Worm (Caenorhabditis elegans) whole organism, L2 larva: Measurements from ENCODE around the gene sfxn-1.5.

Experiments used
- C34F6.9 ChIP-seq: fragments of 150-350 bp; optimal IDR thresholded peaks from 2 replicates; lab custom pipeline; 2014; ENCODE audit warnings: missing biosample characterization, missing genetic modification characterization
- R02D3.7 ChIP-seq: fragments of 150-350 bp; optimal IDR thresholded peaks from 2 replicates; lab custom pipeline; 2014; ENCODE audit warnings: missing biosample characterization, missing genetic modification characterization
- Y55F3AM.14 ChIP-seq: fragments of 200-800 bp; sonication (Bioruptor generic); optimal IDR thresholded peaks from 2 replicates; lab custom pipeline; 2018; ENCODE audit warnings: mild to moderate bottlenecking, missing genetic modification characterization, missing compliant biosample characterization
- ZK546.5 ChIP-seq: sonication (generic microtip); optimal IDR thresholded peaks from 2 replicates; lab custom pipeline; 2017; ENCODE audit warnings: missing biosample characterization, missing genetic modification characterization
- alr-1 ChIP-seq: fragments of 150-350 bp; optimal IDR thresholded peaks from 2 replicates; lab custom pipeline; 2014; ENCODE audit warnings: missing biosample characterization, missing genetic modification characterization
- aly-2 ChIP-seq: fragments of 150-350 bp; optimal IDR thresholded peaks from 2 replicates; lab custom pipeline; 2014; ENCODE audit warnings: missing biosample characterization, missing genetic modification characterization
- ama-1 ChIP-seq: fragments of 150-350 bp; optimal IDR thresholded peaks from 2 replicates; lab custom pipeline; 2018; ENCODE audit warnings: inconsistent platforms
- ceh-16 ChIP-seq: fragments of 150-350 bp; optimal IDR thresholded peaks from 2 replicates; lab custom pipeline; 2014; ENCODE audit warnings: missing biosample characterization, missing genetic modification characterization
- ceh-82 ChIP-seq: fragments of 150-350 bp; optimal IDR thresholded peaks from 2 replicates; lab custom pipeline; 2014; ENCODE audit warnings: missing biosample characterization, missing genetic modification characterization
- crh-2 ChIP-seq: sonication (generic microtip); optimal IDR thresholded peaks from 2 replicates; lab custom pipeline; 2017; ENCODE audit warnings: missing biosample characterization, missing genetic modification characterization
- dmd-4 ChIP-seq: sonication (generic microtip); optimal IDR thresholded peaks from 2 replicates; lab custom pipeline; 2017; ENCODE audit warnings: missing biosample characterization, missing genetic modification characterization
- egl-27 ChIP-seq: sonication (generic microtip); optimal IDR thresholded peaks from 3 replicates; lab custom pipeline; 2017; ENCODE audit warnings: missing biosample characterization, missing genetic modification reagents, missing genetic modification characterization
- elt-1 ChIP-seq: fragments of 150-350 bp; optimal IDR thresholded peaks from 2 replicates; lab custom pipeline; 2014; ENCODE audit warnings: missing biosample characterization, missing genetic modification characterization
- elt-3 ChIP-seq: sonication (generic microtip); optimal IDR thresholded peaks from 2 replicates; lab custom pipeline; 2017; ENCODE audit warnings: missing biosample characterization, missing genetic modification characterization
- fos-1 ChIP-seq: fragments of 150-350 bp; optimal IDR thresholded peaks from 2 replicates; lab custom pipeline; 2014; ENCODE audit warnings: missing biosample characterization, missing genetic modification characterization
- gmeb-1 ChIP-seq: fragments of 150-350 bp; optimal IDR thresholded peaks from 2 replicates; lab custom pipeline; 2014; ENCODE audit warnings: missing biosample characterization, missing genetic modification characterization
- lin-11 ChIP-seq: fragments of 150-350 bp; sonication (generic microtip); optimal IDR thresholded peaks from 2 replicates; lab custom pipeline; 2014; ENCODE audit warnings: missing biosample characterization, missing genetic modification characterization, inconsistent platforms, mixed read lengths
- lin-13 ChIP-seq: fragments of 150-350 bp; optimal IDR thresholded peaks from 2 replicates; lab custom pipeline; 2014; ENCODE audit warnings: missing biosample characterization, missing genetic modification reagents, missing genetic modification characterization
- lin-39 ChIP-seq: fragments of 150-350 bp; optimal IDR thresholded peaks from 2 replicates; lab custom pipeline; 2014; ENCODE audit warnings: missing biosample characterization, missing genetic modification reagents, missing genetic modification characterization
- lsy-2 ChIP-seq, 2 experiments: fragments of 150-350 bp in 1 of 2; sonication (generic microtip) in 1 of 2; optimal IDR thresholded peaks; 2 replicates each; lab custom pipeline; 2014 to 2017; ENCODE audit warnings: missing biosample characterization in 2 of 2, missing genetic modification characterization in 2 of 2
- mab-5 ChIP-seq: fragments of 150-350 bp; optimal IDR thresholded peaks from 2 replicates; lab custom pipeline; 2014; ENCODE audit warnings: missing biosample characterization, missing genetic modification characterization
- mbf-1 ChIP-seq: sonication (generic microtip); optimal IDR thresholded peaks from 2 replicates; lab custom pipeline; 2017; ENCODE audit warnings: missing biosample characterization, missing genetic modification characterization
- mdl-1 ChIP-seq, 2 experiments: fragments of 150-350 bp in 1 of 2; sonication (generic microtip) in 1 of 2; optimal IDR thresholded peaks; 2 replicates each; lab custom pipeline; 2017; ENCODE audit warnings: missing biosample characterization in 2 of 2, missing genetic modification characterization in 2 of 2
- nhr-10 ChIP-seq: sonication (generic microtip); optimal IDR thresholded peaks from 2 replicates; lab custom pipeline; 2017; ENCODE audit warnings: missing biosample characterization, missing genetic modification characterization
- nhr-11 ChIP-seq: fragments of 150-350 bp; optimal IDR thresholded peaks from 2 replicates; lab custom pipeline; 2014; ENCODE audit warnings: missing biosample characterization, missing genetic modification characterization
- nhr-12 ChIP-seq: fragments of 150-350 bp; optimal IDR thresholded peaks from 2 replicates; lab custom pipeline; 2014; ENCODE audit warnings: missing biosample characterization, missing genetic modification characterization
- nhr-129 ChIP-seq: fragments of 150-350 bp; optimal IDR thresholded peaks from 2 replicates; lab custom pipeline; 2014; ENCODE audit warnings: missing biosample characterization, missing genetic modification characterization
- nhr-21 ChIP-seq: fragments of 150-350 bp; optimal IDR thresholded peaks from 2 replicates; lab custom pipeline; 2014; ENCODE audit warnings: missing biosample characterization, missing genetic modification characterization
- nhr-23 ChIP-seq: fragments of 150-350 bp; optimal IDR thresholded peaks from 2 replicates; lab custom pipeline; 2014; ENCODE audit warnings: missing biosample characterization, missing genetic modification reagents, missing genetic modification characterization
- nhr-237 ChIP-seq: fragments of 150-350 bp; optimal IDR thresholded peaks from 2 replicates; lab custom pipeline; 2014; ENCODE audit warnings: missing biosample characterization, missing genetic modification characterization
- nhr-25 ChIP-seq: fragments of 150-350 bp; sonication (generic microtip); optimal IDR thresholded peaks from 3 replicates; lab custom pipeline; 2014; ENCODE audit warnings: missing biosample characterization, missing genetic modification characterization
- nhr-6 ChIP-seq: fragments of 150-350 bp; optimal IDR thresholded peaks from 2 replicates; lab custom pipeline; 2014; ENCODE audit warnings: missing biosample characterization, missing genetic modification characterization
- nhr-77 ChIP-seq: fragments of 150-350 bp; optimal IDR thresholded peaks from 2 replicates; lab custom pipeline; 2014; ENCODE audit warnings: missing biosample characterization, missing genetic modification characterization
- peb-1 ChIP-seq: fragments of 150-350 bp; optimal IDR thresholded peaks from 2 replicates; lab custom pipeline; 2014; ENCODE audit warnings: missing biosample characterization, missing genetic modification characterization
- sem-4 ChIP-seq: fragments of 150-350 bp; optimal IDR thresholded peaks from 2 replicates; lab custom pipeline; 2014; ENCODE audit warnings: missing biosample characterization, missing genetic modification reagents, missing genetic modification characterization
- skn-1 ChIP-seq: sonication (generic microtip); optimal IDR thresholded peaks from 2 replicates; lab custom pipeline; 2017; ENCODE audit warnings: missing biosample characterization, missing genetic modification characterization
- sma-3 ChIP-seq: sonication (generic microtip); optimal IDR thresholded peaks from 2 replicates; lab custom pipeline; 2016; ENCODE audit warnings: missing genetic modification reagents, missing genetic modification characterization, missing compliant biosample characterization
- sma-9 ChIP-seq, 2 experiments: fragments of 150-350 bp in 1 of 2; sonication (generic microtip) in 1 of 2; optimal IDR thresholded peaks; 2 replicates each; lab custom pipeline; 2014 to 2016; ENCODE audit warnings: missing genetic modification characterization in 2 of 2, mild to moderate bottlenecking in 1 of 2, missing biosample characterization in 1 of 2, missing compliant biosample characterization in 1 of 2, missing genetic modification reagents in 1 of 2, moderate library complexity in 1 of 2
- snpc-4 ChIP-seq: fragments of 150-350 bp; optimal IDR thresholded peaks from 2 replicates; lab custom pipeline; 2014; ENCODE audit warnings: missing biosample characterization, missing genetic modification characterization
- unc-39 ChIP-seq: fragments of 150-350 bp; optimal IDR thresholded peaks from 2 replicates; lab custom pipeline; 2014; ENCODE audit warnings: missing biosample characterization, missing genetic modification characterization
- unc-55 ChIP-seq: fragments of 150-350 bp; sonication (generic microtip); optimal IDR thresholded peaks from 3 replicates; lab custom pipeline; 2014; ENCODE audit warnings: missing biosample characterization, missing genetic modification reagents, missing genetic modification characterization
- unc-62 ChIP-seq: fragments of 150-350 bp; optimal IDR thresholded peaks from 2 replicates; lab custom pipeline; 2014; ENCODE audit warnings: missing biosample characterization, missing genetic modification reagents, missing genetic modification characterization
- zag-1 ChIP-seq: fragments of 150-350 bp; optimal IDR thresholded peaks from 2 replicates; lab custom pipeline; 2014; ENCODE audit warnings: missing biosample characterization, missing genetic modification characterization
- ztf-1 ChIP-seq: fragments of 200-800 bp; sonication (Bioruptor generic); conservative IDR thresholded peaks from 2 replicates; pipeline ENCODE4 v1.3.6; 2022; ENCODE audit warnings: missing genetic modification characterization, missing compliant biosample characterization
- ztf-11 ChIP-seq: sonication (generic microtip); optimal IDR thresholded peaks from 2 replicates; lab custom pipeline; 2017; ENCODE audit warnings: missing biosample characterization, missing genetic modification characterization
- ztf-4 ChIP-seq: fragments of 150-350 bp; optimal IDR thresholded peaks from 2 replicates; lab custom pipeline; 2014; ENCODE audit warnings: missing biosample characterization, missing genetic modification characterization

The sfxn-1.5 gene

ce11 chrX:11662069-11662468 is 609 bp upstream of the sfxn-1.5 start:
- TF ChIP-seq nhr-6 (tag; lab: Kevin White, UChicago) (no peak), C34F6.9 (tag; lab: Kevin White, UChicago) (peak; percentile 23), nhr-129 (tag; lab: Kevin White, UChicago) (peak; percentile 32)

- TF ChIP-seq nhr-11 (tag; lab: Kevin White, UChicago) (no peak), Y55F3AM.14 (GFP tag; lab: Kevin White, UChicago) (no peak), lin-13 (GFP tag; lab: Kevin White, UChicago) (no peak), nhr-10 (tag; lab: Kevin White, UChicago) (no peak), ZK546.5 (no peak), mab-5 (tag; lab: Kevin White, UChicago) (no peak), ztf-1 (no peak), aly-2 (no peak), peb-1 (tag; lab: Kevin White, UChicago) (no peak), nhr-77 (tag; lab: Kevin White, UChicago) (no peak), ztf-4 (no peak), zag-1 (tag; lab: Kevin White, UChicago) (no peak), alr-1 (tag; lab: Kevin White, UChicago) (no peak), nhr-12 (tag; lab: Kevin White, UChicago) (no peak), ztf-11 (tag; lab: Kevin White, UChicago) (no peak), lsy-2 (tag; optimal IDR thresholded peaks at IDR 0.05; lab: Kevin White, UChicago) (no peak), nhr-25 (tag; lab: Kevin White, UChicago) (no peak), nhr-6 (tag; lab: Kevin White, UChicago) (no peak), nhr-23 (tag; lab: Kevin White, UChicago) (no peak)
Observed at ce11 chrX:11658331-11658730, 3.1 kb downstream of the sfxn-1.5 start, which contains the start of gene T04F8.3. Gene T04F8.3 (plus strand): TSS chrX:11658631.

- TF ChIP-seq skn-1 (no peak), unc-55 (GFP tag; lab: Kevin White, UChicago) (peak; percentile 77), ztf-11 (tag; lab: Kevin White, UChicago) (no peak), alr-1 (tag; lab: Kevin White, UChicago) (no peak), elt-3 (tag; lab: Kevin White, UChicago) (no peak), aly-2 (no peak), nhr-23 (tag; lab: Kevin White, UChicago) (no peak), ZK546.5 (no peak), nhr-10 (tag; lab: Kevin White, UChicago) (no peak), snpc-4 (no peak), lin-39 (no peak), fos-1 (peak; percentile 82), nhr-25 (tag; lab: Kevin White, UChicago) (peak; percentile 63), ceh-82 (tag; lab: Kevin White, UChicago) (no peak), nhr-77 (tag; lab: Kevin White, UChicago) (no peak), lin-13 (GFP tag; lab: Kevin White, UChicago) (peak; percentile 48), elt-1 (tag; lab: Kevin White, UChicago) (no peak), ceh-16 (tag; lab: Kevin White, UChicago) (peak; percentile 32), Y55F3AM.14 (GFP tag; lab: Kevin White, UChicago) (no peak), nhr-12 (tag; lab: Kevin White, UChicago) (no peak), lsy-2 (tag; optimal IDR thresholded peaks at IDR 0.05; lab: Kevin White, UChicago) (peak in 1 of 2 experiments; percentile 67), sma-9 (GFP tag; optimal IDR thresholded peaks at IDR 0.05; lab: Kevin White, UChicago) (peak; percentile 76), sma-9 (tag; optimal IDR thresholded peaks at IDR 0.05; lab: Kevin White, UChicago) (no peak), crh-2 (tag; lab: Kevin White, UChicago) (peak; percentile 69), zag-1 (tag; lab: Kevin White, UChicago) (no peak), ztf-4 (no peak), unc-62 (GFP tag; lab: Kevin White, UChicago) (no peak), unc-39 (tag; lab: Kevin White, UChicago) (no peak), nhr-129 (tag; lab: Kevin White, UChicago) (peak; percentile 84), C34F6.9 (tag; lab: Kevin White, UChicago) (peak; percentile 77), ama-1 (lab: Kevin White, UChicago) (no peak), nhr-6 (tag; lab: Kevin White, UChicago) (peak; percentile 27), sma-3 (GFP tag; lab: Kevin White, UChicago) (peak; percentile 29), lin-11 (tag; lab: Kevin White, UChicago) (peak; percentile 31), mdl-1 (tag; optimal IDR thresholded peaks at IDR 0.05; lab: Kevin White, UChicago) (no peak), mbf-1 (no peak), mab-5 (tag; lab: Kevin White, UChicago) (no peak), dmd-4 (tag; lab: Kevin White, UChicago) (no peak), sem-4 (tag; lab: Kevin White, UChicago) (peak; percentile 42), nhr-21 (peak; percentile 33), peb-1 (tag; lab: Kevin White, UChicago) (no peak), egl-27 (tag; lab: Kevin White, UChicago) (no peak), nhr-237 (tag; lab: Kevin White, UChicago) (no peak), ztf-1 (no peak), nhr-11 (tag; lab: Kevin White, UChicago) (no peak), gmeb-1 (peak; percentile 58), R02D3.7 (tag; lab: Kevin White, UChicago) (no peak)
Observed at ce11 chrX:11656519-11657006, 4.9 kb downstream of the sfxn-1.5 start, which contains the start of gene T04F8.2. Gene T04F8.2 (minus strand): TSS chrX:11656569.
